Fruit fly (Drosophila melanogaster) whole organism, prepupa: ENCODE measurements around the gene HIPP1.

Experiments
- Blimp-1 ChIP-seq: fragments of 200-800 bp; sonication (Bioruptor generic); optimal IDR thresholded peaks from 3 replicates; lab custom pipeline; 2017; ENCODE audit warnings: missing biosample characterization, missing genetic modification characterization, mild to moderate bottlenecking, moderate library complexity, missing genetic modification reagents
- CG10631 ChIP-seq: fragments of 200-800 bp; sonication (Bioruptor generic); optimal IDR thresholded peaks from 2 replicates; lab custom pipeline; 2016; ENCODE audit warnings: missing biosample characterization, missing genetic modification characterization
- CG10669 ChIP-seq: fragments of 200-800 bp; sonication (Bioruptor generic); optimal IDR thresholded peaks from 3 replicates; lab custom pipeline; 2018; ENCODE audit warnings: missing biosample characterization, mild to moderate bottlenecking, missing genetic modification characterization, moderate library complexity
- CG11294 ChIP-seq: fragments of 200-800 bp; sonication (Bioruptor generic); IDR thresholded peaks from 2 replicates; pipeline ENCODE4 v1.3.6; 2022; ENCODE audit warnings: missing biosample characterization, missing genetic modification characterization
- CG15336 ChIP-seq: fragments of 200-800 bp; sonication (Bioruptor generic); IDR thresholded peaks from 2 replicates; pipeline ENCODE4 v1.3.6; 2022; ENCODE audit warnings: missing biosample characterization, missing genetic modification characterization
- CG1621 ChIP-seq: fragments of 200-800 bp; sonication (Bioruptor generic); optimal IDR thresholded peaks from 3 replicates; lab custom pipeline; 2018; ENCODE audit warnings: missing biosample characterization, mild to moderate bottlenecking, missing genetic modification characterization
- CG3032 ChIP-seq: fragments of 200-800 bp; optimal IDR thresholded peaks from 2 replicates; lab custom pipeline; 2019; ENCODE audit warnings: missing biosample characterization, mild to moderate bottlenecking, missing genetic modification characterization, moderate library complexity
- CG31627 ChIP-seq: fragments of 200-800 bp; sonication (Bioruptor generic); optimal IDR thresholded peaks from 3 replicates; lab custom pipeline; 2016; ENCODE audit warnings: missing biosample characterization, missing genetic modification characterization
- CG32006 ChIP-seq: fragments of 200-800 bp; sonication (Bioruptor generic); optimal IDR thresholded peaks from 3 replicates; lab custom pipeline; 2017; ENCODE audit warnings: missing biosample characterization, mild to moderate bottlenecking, missing genetic modification characterization
- CG34406 ChIP-seq: fragments of 200-800 bp; sonication (Bioruptor generic); optimal IDR thresholded peaks from 3 replicates; lab custom pipeline; 2016; ENCODE audit warnings: missing biosample characterization, missing genetic modification characterization
- CG6163 ChIP-seq: fragments of 200-800 bp; sonication (Bioruptor generic); IDR thresholded peaks from 3 replicates; pipeline ENCODE4 v1.3.6; 2022; ENCODE audit warnings: missing biosample characterization, missing genetic modification characterization
- CG6276 ChIP-seq: fragments of 200-800 bp; sonication (Bioruptor generic); optimal IDR thresholded peaks from 2 replicates; lab custom pipeline; 2017; ENCODE audit warnings: missing biosample characterization, mild to moderate bottlenecking, missing genetic modification characterization
- CG6792 ChIP-seq: fragments of 200-800 bp; sonication (Bioruptor generic); optimal IDR thresholded peaks from 3 replicates; lab custom pipeline; 2016; ENCODE audit warnings: missing biosample characterization, missing genetic modification characterization
- CG6808 ChIP-seq: fragments of 200-800 bp; sonication (Bioruptor generic); optimal IDR thresholded peaks from 3 replicates; lab custom pipeline; 2017; ENCODE audit warnings: missing biosample characterization, missing genetic modification characterization, mild to moderate bottlenecking, moderate library complexity, missing genetic modification reagents
- CG6854 ChIP-seq: fragments of 200-800 bp; sonication (Bioruptor generic); optimal IDR thresholded peaks from 2 replicates; lab custom pipeline; 2017; ENCODE audit warnings: missing biosample characterization, mild to moderate bottlenecking, missing genetic modification characterization
- CG7368 ChIP-seq: fragments of 200-800 bp; sonication (Bioruptor generic); optimal IDR thresholded peaks from 3 replicates; lab custom pipeline; 2016; ENCODE audit warnings: missing biosample characterization, missing genetic modification characterization
- CG8119 ChIP-seq: fragments of 200-800 bp; sonication (Bioruptor generic); IDR thresholded peaks from 3 replicates; pipeline ENCODE4 v1.3.6; 2022; ENCODE audit warnings: missing biosample characterization, missing genetic modification characterization
- CG8319 ChIP-seq: fragments of 200-800 bp; sonication (Bioruptor generic); optimal IDR thresholded peaks from 3 replicates; lab custom pipeline; 2016; ENCODE audit warnings: missing biosample characterization, missing genetic modification characterization
- CG8632 ChIP-seq: fragments of 200-800 bp; sonication (Bioruptor generic); optimal IDR thresholded peaks from 3 replicates; lab custom pipeline; 2016; ENCODE audit warnings: missing biosample characterization, missing genetic modification characterization
- CG9139 ChIP-seq: fragments of 200-800 bp; sonication (Bioruptor generic); optimal IDR thresholded peaks from 3 replicates; lab custom pipeline; 2017; ENCODE audit warnings: missing biosample characterization, mild to moderate bottlenecking, missing genetic modification characterization
- Eip78C ChIP-seq: fragments of 200-800 bp; sonication (Bioruptor generic); peaks from one replicate; lab custom pipeline; 2016; ENCODE audit warnings: missing biosample characterization, missing genetic modification characterization
- Eip93F ChIP-seq: fragments of 200-800 bp; sonication (Bioruptor generic); optimal IDR thresholded peaks from 2 replicates; lab custom pipeline; 2016; ENCODE audit warnings: missing biosample characterization, mild to moderate bottlenecking, missing genetic modification characterization
- Ets21C ChIP-seq: fragments of 200-800 bp; sonication (Bioruptor generic); optimal IDR thresholded peaks from 3 replicates; lab custom pipeline; 2016; ENCODE audit warnings: missing biosample characterization, missing genetic modification characterization
- Ets96B ChIP-seq: fragments of 200-800 bp; optimal IDR thresholded peaks from 2 replicates; lab custom pipeline; 2019; ENCODE audit warnings: missing biosample characterization, mild to moderate bottlenecking, missing genetic modification characterization, moderate library complexity
- Gug ChIP-seq: fragments of 200-800 bp; sonication (Bioruptor generic); IDR thresholded peaks from 2 replicates; pipeline ENCODE4 v1.3.6; 2022; ENCODE audit warnings: missing biosample characterization, missing genetic modification characterization
- Hr38 ChIP-seq: sonication (Bioruptor generic); optimal IDR thresholded peaks from 2 replicates; lab custom pipeline; 2016; ENCODE audit warnings: missing biosample characterization, missing genetic modification characterization
- Hr4 ChIP-seq: fragments of 200-800 bp; sonication (Bioruptor generic); optimal IDR thresholded peaks from 3 replicates; lab custom pipeline; 2016; ENCODE audit warnings: missing biosample characterization, missing genetic modification characterization
- Lpt ChIP-seq: fragments of 200-800 bp; sonication (Bioruptor generic); optimal IDR thresholded peaks from 3 replicates; lab custom pipeline; 2016; ENCODE audit warnings: missing biosample characterization, missing genetic modification characterization
- Met ChIP-seq: fragments of 200-800 bp; sonication (Bioruptor generic); optimal IDR thresholded peaks from 3 replicates; lab custom pipeline; 2016; ENCODE audit warnings: missing biosample characterization, missing genetic modification characterization
- Sox102F ChIP-seq: fragments of 200-800 bp; sonication (Bioruptor generic); optimal IDR thresholded peaks from 2 replicates; lab custom pipeline; 2016; ENCODE audit warnings: missing biosample characterization, mild to moderate bottlenecking, missing genetic modification characterization
- Sox15 ChIP-seq: fragments of 200-800 bp; sonication (Bioruptor generic); optimal IDR thresholded peaks from 3 replicates; lab custom pipeline; 2016; ENCODE audit warnings: missing biosample characterization, missing genetic modification characterization
- achi ChIP-seq: fragments of 200-800 bp; sonication (Bioruptor generic); optimal IDR thresholded peaks from 3 replicates; lab custom pipeline; 2016; ENCODE audit warnings: missing biosample characterization, missing genetic modification characterization
- dac ChIP-seq: fragments of 200-800 bp; sonication (Bioruptor generic); optimal IDR thresholded peaks from 2 replicates; lab custom pipeline; 2017; ENCODE audit warnings: missing biosample characterization, mild to moderate bottlenecking, missing genetic modification characterization
- dsx ChIP-seq: fragments of 200-800 bp; optimal IDR thresholded peaks from 3 replicates; lab custom pipeline; 2019; ENCODE audit warnings: missing biosample characterization, mild to moderate bottlenecking, missing genetic modification characterization, moderate library complexity; ENCODE audit not compliant: poor library complexity, severe bottlenecking
- eg ChIP-seq: fragments of 200-800 bp; sonication (Bioruptor generic); IDR thresholded peaks from 3 replicates; pipeline ENCODE4 v1.3.6; 2022; ENCODE audit warnings: missing biosample characterization, missing genetic modification characterization
- esn ChIP-seq: fragments of 200-800 bp; sonication (Bioruptor generic); optimal IDR thresholded peaks from 2 replicates; lab custom pipeline; 2016; ENCODE audit warnings: missing biosample characterization, mild to moderate bottlenecking, missing genetic modification characterization, moderate library complexity
- fd59A ChIP-seq: fragments of 200-800 bp; sonication (Bioruptor generic); optimal IDR thresholded peaks from 2 replicates; lab custom pipeline; 2017; ENCODE audit warnings: missing biosample characterization, mild to moderate bottlenecking, missing genetic modification characterization, missing genetic modification reagents
- fd85E ChIP-seq: fragments of 200-800 bp; sonication (Bioruptor generic); optimal IDR thresholded peaks from 3 replicates; lab custom pipeline; 2016; ENCODE audit warnings: missing biosample characterization, missing genetic modification characterization
- fkh ChIP-seq: fragments of 200-800 bp; sonication (Bioruptor generic); optimal IDR thresholded peaks from 3 replicates; lab custom pipeline; 2017; ENCODE audit warnings: missing biosample characterization, mild to moderate bottlenecking, missing genetic modification characterization, moderate library complexity
- lz ChIP-seq: fragments of 200-800 bp; sonication (Bioruptor generic); optimal IDR thresholded peaks from 3 replicates; lab custom pipeline; 2016; ENCODE audit warnings: missing biosample characterization, missing genetic modification characterization
- net ChIP-seq: fragments of 200-800 bp; sonication (Bioruptor generic); optimal IDR thresholded peaks from 3 replicates; lab custom pipeline; 2016; ENCODE audit warnings: missing biosample characterization, missing genetic modification characterization
- pdm3 ChIP-seq: fragments of 200-800 bp; sonication (Bioruptor generic); optimal IDR thresholded peaks from 3 replicates; lab custom pipeline; 2016; ENCODE audit warnings: missing biosample characterization, missing genetic modification characterization
- salr ChIP-seq, 2 experiments: fragments of 200-800 bp; sonication (Bioruptor generic); optimal IDR thresholded peaks; 3 replicates each; lab custom pipeline; 2016 to 2018; ENCODE audit warnings: missing biosample characterization in 2 of 2, missing genetic modification characterization in 2 of 2, mild to moderate bottlenecking in 1 of 2
- ss ChIP-seq, 2 experiments: fragments of 200-800 bp; sonication (Bioruptor generic); optimal IDR thresholded peaks; 2 replicates in 1 of 2; 3 replicates in 1 of 2; lab custom pipeline; 2017 to 2018; ENCODE audit warnings: mild to moderate bottlenecking in 2 of 2, missing biosample characterization in 2 of 2, missing genetic modification characterization in 2 of 2, moderate library complexity in 1 of 2
- topi ChIP-seq: fragments of 200-800 bp; sonication (Bioruptor generic); optimal IDR thresholded peaks from 3 replicates; lab custom pipeline; 2016; ENCODE audit warnings: missing biosample characterization, missing genetic modification characterization

Gene HIPP1

dm6 chr3L:20771001-20771890 is 38.2 kb upstream of the HIPP1 start, which contains the start of the genes CG4042 and Pitslre (continued):
- TF ChIP-seq CG8632 (peak; percentile 58), CG10631 (GFP tag; lab: Kevin White, UChicago) (peak; percentile 76), CG9139 (GFP tag; lab: Kevin White, UChicago) (no peak), Lpt (peak; percentile 1), Sox102F (peak; percentile 54)

- TF ChIP-seq CG1621 (tag; lab: Kevin White, UChicago) (peak; percentile 76), achi (GFP tag; lab: Kevin White, UChicago) (peak; percentile 83), fkh (peak; percentile 8), CG7368 (GFP tag; lab: Kevin White, UChicago) (peak; percentile 81), Blimp-1 (GFP tag; lab: Kevin White, UChicago) (no peak), Hr38 (GFP tag; lab: Kevin White, UChicago) (no peak), salr (GFP tag; optimal IDR thresholded peaks at IDR 0.05; lab: Kevin White, UChicago) (peak; percentile 64 to 82), Gug (peak; percentile 74), pdm3 (GFP tag; lab: Kevin White, UChicago) (peak; percentile 86), Eip78C (GFP tag; lab: Kevin White, UChicago) (peak; percentile 97), CG34406 (GFP tag; lab: Kevin White, UChicago) (peak; percentile 65), Hr4 (GFP tag; lab: Kevin White, UChicago) (peak; percentile 86), CG9139 (GFP tag; lab: Kevin White, UChicago) (peak; percentile 33), topi (GFP tag; lab: Kevin White, UChicago) (peak; percentile 87), CG8632 (peak; percentile 78), fd85E (GFP tag; lab: Kevin White, UChicago) (no peak), CG3032 (peak; percentile 72), Sox102F (peak; percentile 85), CG6276 (GFP tag; lab: Kevin White, UChicago) (peak; percentile 83), CG6854 (GFP tag; lab: Kevin White, UChicago) (no peak), CG15336 (peak; percentile 92), esn (GFP tag; lab: Kevin White, UChicago) (peak; percentile 86), CG6163 (GFP tag; lab: Robert Waterston, UW) (peak; percentile 88), CG10669 (peak; percentile 84), Ets21C (GFP tag; lab: Kevin White, UChicago) (peak; percentile 75), dac (peak; percentile 37), CG6808 (peak; percentile 63), Lpt (peak; percentile 56), fd59A (GFP tag; lab: Kevin White, UChicago) (peak; percentile 53), ss (GFP tag; optimal IDR thresholded peaks at IDR 0.05; lab: Kevin White, UChicago) (peak; percentile 30 to 63), CG31627 (GFP tag; lab: Kevin White, UChicago) (peak; percentile 79), dsx (GFP tag; lab: Kevin White, UChicago) (peak; percentile 72), CG8319 (GFP tag; lab: Kevin White, UChicago) (peak; percentile 62), CG11294 (GFP tag; lab: Robert Waterston, UW) (peak; percentile 70), eg (peak; percentile 93), lz (GFP tag; lab: Kevin White, UChicago) (peak; percentile 85), CG32006 (GFP tag; lab: Kevin White, UChicago) (peak; percentile 85), Eip93F (GFP tag; lab: Kevin White, UChicago) (peak; percentile 45), Sox15 (GFP tag; lab: Kevin White, UChicago) (peak; percentile 57), Met (peak; percentile 87), Ets96B (tag; lab: Kevin White, UChicago) (peak; percentile 79), CG8119 (GFP tag; lab: Robert Waterston, UW) (peak; percentile 91), net (GFP tag; lab: Kevin White, UChicago) (peak; percentile 90), CG6792 (GFP tag; lab: Kevin White, UChicago) (peak; percentile 81)
Measured at dm6 chr3L:20771891-20772646, 37.4 kb upstream of the HIPP1 start.
